Worm (Caenorhabditis elegans): ENCODE data around the gene Y116A8C.3.

Gene Y116A8C.3

DNA sequence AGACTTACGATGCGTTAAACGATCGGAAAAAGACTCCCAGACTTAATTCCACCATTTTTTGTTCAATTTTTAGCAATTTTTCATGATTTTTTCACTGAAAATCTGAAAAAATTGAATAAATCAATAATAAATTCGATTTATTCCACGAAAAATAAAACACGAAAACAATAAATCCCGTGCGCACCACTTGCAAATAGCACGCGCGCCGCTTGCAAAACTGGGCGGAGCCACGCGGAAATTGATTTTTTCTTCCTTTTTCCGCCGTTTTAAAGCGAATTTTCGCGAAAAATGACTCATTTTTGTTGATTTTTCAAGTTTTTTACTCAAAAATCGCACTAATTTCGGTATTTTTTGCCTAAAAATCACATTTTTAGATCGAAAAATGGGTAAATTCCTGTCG, 30.9 kb downstream of the Y116A8C.3 start, which contains the start of the genes Y116A8C.9 and arf-6 (continued):
- TF ChIP-seq C04F5.9 (tag; optimal IDR thresholded peaks at IDR 0.05) = no peak
- TF ChIP-seq snpc-4 (tag; optimal IDR thresholded peaks at IDR 0.05) = peak; percentile 71
- TF ChIP-seq aly-2 (tag; optimal IDR thresholded peaks at IDR 0.05) = no peak
- TF ChIP-seq unc-130 (tag; optimal IDR thresholded peaks at IDR 0.05) = peak; percentile 71
- TF ChIP-seq irx-1 (tag; optimal IDR thresholded peaks at IDR 0.05) = peak; percentile 22
- TF ChIP-seq mab-9 (GFP tag; IDR thresholded peaks at IDR 0.05) = no peak
- peak; percentile 6 for TF ChIP-seq pax-3 (tag; optimal IDR thresholded peaks at IDR 0.05)
- peak; percentile 9 for TF ChIP-seq nhr-77 (tag; optimal IDR thresholded peaks at IDR 0.05)
- TF ChIP-seq nhr-19 (GFP tag; conservative IDR thresholded peaks at IDR 0.05) = peak; percentile 70
- peak; percentile 32 to 53 for TF ChIP-seq lin-35 (GFP tag; optimal IDR thresholded peaks at IDR 0.05)
- TF ChIP-seq unc-98 (GFP tag; IDR thresholded peaks at IDR 0.05) = no peak
- no peak for TF ChIP-seq mef-2 (tag; optimal IDR thresholded peaks at IDR 0.05)
- TF ChIP-seq egl-13 (tag; optimal IDR thresholded peaks at IDR 0.05) = peak; percentile 46
- TF ChIP-seq fos-1 (tag; optimal IDR thresholded peaks at IDR 0.05) = peak; percentile 9
- TF ChIP-seq unc-86 (tag; optimal IDR thresholded peaks at IDR 0.05) = peak; percentile 57
- peak; percentile 70 for TF ChIP-seq mep-1 (tag; optimal IDR thresholded peaks at IDR 0.05)
- TF ChIP-seq zip-4 (GFP tag; optimal IDR thresholded peaks at IDR 0.05) = no peak
- no peak for TF ChIP-seq pag-3 (tag; optimal IDR thresholded peaks at IDR 0.05; ENCODE audit: borderline replicate concordance, insufficient read depth)
- no peak for TF ChIP-seq ceh-88 (GFP tag; IDR thresholded peaks at IDR 0.05)
- TF ChIP-seq zag-1 (tag; optimal IDR thresholded peaks at IDR 0.05) = no peak
- peak; percentile 75 for TF ChIP-seq snu-23 (GFP tag; optimal IDR thresholded peaks at IDR 0.05)
- TF ChIP-seq nhr-85 (tag) = peak; percentile 86
- peak; percentile 42 to 62 for TF ChIP-seq efl-1 (optimal IDR thresholded peaks at IDR 0.05)
- peak; percentile 49 to 93 for TF ChIP-seq efl-1 (GFP tag; optimal IDR thresholded peaks at IDR 0.05 in 1 of 2)
- peak; percentile 76 for TF ChIP-seq dsc-1 (tag; optimal IDR thresholded peaks at IDR 0.05)
- TF ChIP-seq isw-1 (GFP tag; IDR thresholded peaks at IDR 0.05) = peak; percentile 43
- peak; percentile 47 for TF ChIP-seq ztf-4 (tag; optimal IDR thresholded peaks at IDR 0.05)

DNA sequence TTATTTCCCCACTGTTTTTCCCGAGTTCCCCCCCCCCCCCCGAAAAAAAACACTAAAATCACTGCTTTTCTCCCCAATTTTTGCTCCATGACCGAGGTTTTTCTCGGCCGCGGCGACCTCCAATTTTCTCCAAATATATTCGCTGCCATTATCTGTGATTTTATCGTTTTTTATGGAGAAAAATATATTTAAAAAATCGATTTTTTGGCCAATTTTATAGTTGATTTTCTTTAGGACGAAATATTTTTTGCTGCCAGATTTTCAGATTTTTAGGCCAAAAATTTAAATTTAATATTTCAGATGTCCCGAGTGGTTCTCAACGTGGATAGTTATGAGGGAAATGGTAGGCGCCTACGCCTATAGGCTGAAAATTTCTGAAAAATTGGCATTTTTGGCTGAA, 33.9 kb downstream of the Y116A8C.3 start, which contains the start of gene rad-54.B:
rad-54.B (plus strand) TSS at position 301 of the 400 bp plus-strand sequence.
- TF ChIP-seq C16A3.4 (tag; optimal IDR thresholded peaks at IDR 0.05) (no peak), efl-1 (optimal IDR thresholded peaks at IDR 0.05) (no peak), efl-1 (GFP tag; optimal IDR thresholded peaks at IDR 0.05 in 1 of 2) (peak in 1 of 2 experiments; percentile 51)

DNA sequence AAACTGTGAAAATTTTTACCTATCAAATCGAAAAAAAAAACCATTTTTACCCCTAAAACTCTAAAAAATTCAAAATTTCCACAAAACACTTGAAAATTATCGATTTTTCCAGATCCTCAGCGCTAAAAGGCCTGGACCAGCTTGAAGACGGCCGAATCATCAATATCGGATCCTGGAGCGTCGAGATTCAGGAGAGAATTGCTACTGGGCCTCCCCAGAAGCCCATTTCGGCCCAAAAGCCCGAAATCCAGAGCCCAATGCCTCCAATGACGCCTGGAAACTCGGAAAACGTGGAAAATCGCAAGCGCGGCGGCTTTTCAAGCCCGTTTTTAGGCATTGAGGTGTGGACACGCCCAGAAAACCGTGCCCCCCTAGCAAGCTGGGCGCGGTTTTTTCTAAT, 36.5 kb downstream of the Y116A8C.3 start:
- TF ChIP-seq efl-1 (optimal IDR thresholded peaks at IDR 0.05) = no peak
- peak in 1 of 2 experiments; percentile 32 for TF ChIP-seq efl-1 (GFP tag; optimal IDR thresholded peaks at IDR 0.05 in 1 of 2)
- TF ChIP-seq nhr-77 (tag; optimal IDR thresholded peaks at IDR 0.05) = no peak

DNA sequence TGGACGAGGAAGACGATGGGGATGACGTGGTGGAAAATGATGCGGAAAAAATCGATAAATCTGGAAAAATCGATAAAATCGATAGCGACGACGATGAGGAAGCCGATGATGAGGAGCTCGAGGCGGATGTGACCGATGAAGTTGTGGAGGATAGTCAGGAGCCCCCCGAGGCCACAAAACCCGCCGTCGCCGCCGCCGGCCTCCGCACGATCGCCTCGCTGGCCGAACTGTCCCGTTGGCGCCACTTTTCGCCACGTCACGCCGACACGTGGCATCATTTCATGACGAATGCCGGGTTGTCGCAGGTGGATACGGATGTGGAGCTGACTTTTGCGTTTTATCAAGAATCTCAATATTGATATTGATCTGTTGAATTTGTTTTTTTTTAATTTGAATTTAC, 46.6 kb downstream of the Y116A8C.3 start:
- TF ChIP-seq mep-1 (tag; optimal IDR thresholded peaks at IDR 0.05) (no peak), elt-2 (tag; optimal IDR thresholded peaks at IDR 0.05) (no peak), aly-2 (tag; optimal IDR thresholded peaks at IDR 0.05) (no peak), egl-13 (tag; optimal IDR thresholded peaks at IDR 0.05) (no peak), isw-1 (GFP tag; IDR thresholded peaks at IDR 0.05) (no peak), ceh-8 (GFP tag; optimal IDR thresholded peaks at IDR 0.05) (no peak), dsc-1 (tag; optimal IDR thresholded peaks at IDR 0.05) (no peak), pqm-1 (tag; optimal IDR thresholded peaks at IDR 0.05) (no peak), nhr-47 (tag; optimal IDR thresholded peaks at IDR 0.05) (no peak), ztf-4 (tag; optimal IDR thresholded peaks at IDR 0.05) (no peak), fos-1 (tag; optimal IDR thresholded peaks at IDR 0.05) (no peak), alr-1 (tag; optimal IDR thresholded peaks at IDR 0.05; ENCODE audit: borderline replicate concordance) (no peak), nhr-12 (tag; optimal IDR thresholded peaks at IDR 0.05) (no peak), snu-23 (GFP tag; optimal IDR thresholded peaks at IDR 0.05) (no peak), mab-9 (GFP tag; IDR thresholded peaks at IDR 0.05) (no peak)
